Worm (Caenorhabditis elegans): ENCODE data around the gene exo-1.

The exo-1 gene

ce11 chrIII:13439415-13439814 lies 16.1 kb downstream of the exo-1 start, which contains the start of gene ciao-2B:
Gene ciao-2B (minus strand): TSS chrIII:13439544.
- TF ChIP-seq blmp-1 (tag; optimal IDR thresholded peaks at IDR 0.05; ENCODE audit: insufficient read depth) (no peak), elt-3 (tag; optimal IDR thresholded peaks at IDR 0.05) (no peak), nhr-129 (tag; optimal IDR thresholded peaks at IDR 0.05) (no peak), fos-1 (tag; optimal IDR thresholded peaks at IDR 0.05) (no peak), unc-62 (GFP tag; optimal IDR thresholded peaks at IDR 0.05) (no peak), ceh-16 (tag; optimal IDR thresholded peaks at IDR 0.05) (no peak), lin-11 (tag; optimal IDR thresholded peaks at IDR 0.05) (no peak), zag-1 (tag; optimal IDR thresholded peaks at IDR 0.05) (no peak), lin-39 (tag; optimal IDR thresholded peaks at IDR 0.05) (no peak), crh-2 (tag; optimal IDR thresholded peaks at IDR 0.05) (peak; percentile 15), ztf-11 (tag; optimal IDR thresholded peaks at IDR 0.05) (no peak), ztf-4 (tag; optimal IDR thresholded peaks at IDR 0.05) (no peak), ztf-1 (GFP tag; conservative IDR thresholded peaks at IDR 0.05) (no peak), nhr-12 (tag; optimal IDR thresholded peaks at IDR 0.05) (no peak), nhr-77 (tag; optimal IDR thresholded peaks at IDR 0.05) (no peak), unc-55 (GFP tag; optimal IDR thresholded peaks at IDR 0.05) (peak; percentile 63), nhr-21 (tag; optimal IDR thresholded peaks at IDR 0.05) (no peak), ceh-82 (tag; optimal IDR thresholded peaks at IDR 0.05) (no peak), lsy-2 (tag; optimal IDR thresholded peaks at IDR 0.05) (peak in 1 of 2 experiments; percentile 64), R02D3.7 (tag; optimal IDR thresholded peaks at IDR 0.05) (no peak), nhr-11 (tag; optimal IDR thresholded peaks at IDR 0.05) (no peak), snpc-4 (tag; optimal IDR thresholded peaks at IDR 0.05) (no peak), ama-1 (optimal IDR thresholded peaks at IDR 0.05) (no peak), sma-9 (GFP tag; optimal IDR thresholded peaks at IDR 0.05) (no peak), sma-9 (tag; optimal IDR thresholded peaks at IDR 0.05) (no peak), nhr-237 (tag; optimal IDR thresholded peaks at IDR 0.05) (no peak), F13H6.1 (tag; optimal IDR thresholded peaks at IDR 0.05) (no peak), sma-3 (GFP tag; optimal IDR thresholded peaks at IDR 0.05) (no peak), nhr-25 (tag; optimal IDR thresholded peaks at IDR 0.05) (peak; percentile 6), sem-4 (tag; optimal IDR thresholded peaks at IDR 0.05) (no peak), skn-1 (tag; optimal IDR thresholded peaks at IDR 0.05) (no peak), alr-1 (tag; optimal IDR thresholded peaks at IDR 0.05) (no peak), dmd-4 (tag; optimal IDR thresholded peaks at IDR 0.05) (no peak), gmeb-1 (tag; optimal IDR thresholded peaks at IDR 0.05) (peak; percentile 90), ZK546.5 (tag; optimal IDR thresholded peaks at IDR 0.05) (no peak), unc-39 (tag; optimal IDR thresholded peaks at IDR 0.05) (no peak), elt-1 (tag; optimal IDR thresholded peaks at IDR 0.05) (no peak), C34F6.9 (tag; optimal IDR thresholded peaks at IDR 0.05) (peak; percentile 54), nhr-6 (tag; optimal IDR thresholded peaks at IDR 0.05) (no peak), Y55F3AM.14 (GFP tag; optimal IDR thresholded peaks at IDR 0.05) (no peak), mab-5 (tag; optimal IDR thresholded peaks at IDR 0.05) (no peak), mbf-1 (tag; optimal IDR thresholded peaks at IDR 0.05) (no peak), peb-1 (tag; optimal IDR thresholded peaks at IDR 0.05) (no peak), lin-13 (GFP tag; optimal IDR thresholded peaks at IDR 0.05) (peak; percentile 37), egl-27 (tag; optimal IDR thresholded peaks at IDR 0.05) (no peak), mdl-1 (tag; optimal IDR thresholded peaks at IDR 0.05) (no peak)

DNA sequence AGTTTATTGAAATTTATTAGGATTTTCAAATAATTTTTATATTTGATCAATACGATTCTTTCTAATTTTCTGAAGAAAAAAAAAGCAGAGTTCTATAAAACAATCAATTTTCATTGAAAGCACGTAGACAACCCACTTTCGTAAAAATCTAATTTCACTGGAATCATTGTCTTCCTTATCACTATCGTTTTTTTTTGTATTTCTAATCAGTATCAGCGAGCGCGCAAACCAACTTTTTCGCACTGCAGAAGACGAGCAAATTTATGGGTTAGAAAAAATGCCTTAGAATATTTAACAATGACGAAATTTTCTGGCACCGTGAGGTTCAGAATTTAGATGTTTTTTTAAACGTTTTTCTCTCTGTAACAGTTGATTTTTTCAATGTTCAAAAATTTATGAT lies 29.5 kb downstream of the exo-1 start:
- no peak for TF ChIP-seq nhr-77 (tag; optimal IDR thresholded peaks at IDR 0.05)
- peak; percentile 31 for TF ChIP-seq fos-1 (tag; optimal IDR thresholded peaks at IDR 0.05)
- TF ChIP-seq elt-3 (tag; optimal IDR thresholded peaks at IDR 0.05): no peak
